Worm (Caenorhabditis elegans) whole organism, mixed stage, embryonic: ENCODE measurements around the gene srh-88.

Experiments
- blmp-1 ChIP-seq: fragments of 150-350 bp; optimal IDR thresholded peaks from 2 replicates; lab custom pipeline; 2014; ENCODE audit warnings: missing biosample characterization, missing genetic modification characterization
- lin-13 ChIP-seq: fragments of 150-350 bp; optimal IDR thresholded peaks from 2 replicates; lab custom pipeline; 2014; ENCODE audit warnings: missing biosample characterization, missing genetic modification characterization
- nhr-237 ChIP-seq: fragments of 150-350 bp; optimal IDR thresholded peaks from 2 replicates; lab custom pipeline; 2014; ENCODE audit warnings: missing biosample characterization, missing genetic modification characterization
- pha-4 ChIP-seq: fragments of 150-350 bp; optimal IDR thresholded peaks from 2 replicates; lab custom pipeline; 2018; ENCODE audit warnings: missing biosample characterization, missing genetic modification reagents, missing genetic modification characterization
- unc-62 ChIP-seq: fragments of 150-350 bp; optimal IDR thresholded peaks from 2 replicates; lab custom pipeline; 2014; ENCODE audit warnings: missing biosample characterization, missing genetic modification reagents, missing genetic modification characterization

- TF ChIP-seq nhr-237 (tag; lab: Kevin White, UChicago) (no peak), pha-4 (tag; lab: Kevin White, UChicago) (no peak), blmp-1 (tag; lab: Kevin White, UChicago) (no peak), lin-13 (tag; lab: Kevin White, UChicago) (no peak), unc-62 (GFP tag; lab: Kevin White, UChicago) (no peak)
These were observed 33.4 kb downstream of the srh-88 start, which contains the start of gene C31B8.1 for ce11 chrV:2931252-2931651.
